Fruit fly (Drosophila melanogaster) whole organism, embryonic: Measurements from ENCODE around the gene CG31823.

ENCODE experiments used
- Ada2b ChIP-seq: fragments of 200-800 bp; sonication (Bioruptor generic); IDR thresholded peaks from 2 replicates; pipeline ENCODE4 v1.3.6; 2022; ENCODE audit warnings: missing biosample characterization, missing genetic modification characterization
- Atf-2 ChIP-seq: fragments of 200-800 bp; sonication (Bioruptor generic); optimal IDR thresholded peaks from 2 replicates; lab custom pipeline; 2016; ENCODE audit warnings: missing biosample characterization, missing genetic modification characterization
- Blimp-1 ChIP-seq: fragments of 200-800 bp; sonication (Bioruptor generic); optimal IDR thresholded peaks from 3 replicates; lab custom pipeline; 2018; ENCODE audit warnings: missing biosample characterization, missing genetic modification characterization, mild to moderate bottlenecking, moderate library complexity, missing genetic modification reagents
- CG10543 ChIP-seq: fragments of 200-800 bp; sonication (Bioruptor generic); optimal IDR thresholded peaks from 3 replicates; lab custom pipeline; 2017; ENCODE audit warnings: missing biosample characterization, mild to moderate bottlenecking, missing genetic modification characterization, moderate library complexity
- CG10565 ChIP-seq: fragments of 200-800 bp; sonication (Bioruptor generic); optimal IDR thresholded peaks from 3 replicates; lab custom pipeline; 2016; ENCODE audit warnings: missing biosample characterization, mild to moderate bottlenecking, missing genetic modification characterization
- CG10979 ChIP-seq: fragments of 200-800 bp; sonication (Bioruptor generic); optimal IDR thresholded peaks from 2 replicates; lab custom pipeline; 2018; ENCODE audit warnings: missing biosample characterization, mild to moderate bottlenecking, missing genetic modification characterization, moderate library complexity
- CG11456 ChIP-seq: fragments of 200-800 bp; sonication (Bioruptor generic); IDR thresholded peaks from 3 replicates; pipeline ENCODE4 v1.3.6; 2022; ENCODE audit warnings: missing biosample characterization, missing genetic modification characterization
- CG13287 ChIP-seq: fragments of 200-800 bp; sonication (Bioruptor generic); IDR thresholded peaks from 2 replicates; pipeline ENCODE4 v1.3.6; 2022; ENCODE audit warnings: missing biosample characterization, missing genetic modification characterization; ENCODE audit not compliant: partially characterized antibody
- CG13296 ChIP-seq: fragments of 200-800 bp; sonication (Bioruptor generic); optimal IDR thresholded peaks from 3 replicates; lab custom pipeline; 2018; ENCODE audit warnings: missing biosample characterization, mild to moderate bottlenecking, missing genetic modification characterization
- CG17568 ChIP-seq: fragments of 200-800 bp; sonication (Bioruptor generic); optimal IDR thresholded peaks from 2 replicates; lab custom pipeline; 2018; ENCODE audit warnings: missing biosample characterization, mild to moderate bottlenecking, missing genetic modification characterization, moderate library complexity
- CG18476 ChIP-seq: fragments of 200-800 bp; sonication (Bioruptor generic); optimal IDR thresholded peaks from 2 replicates; lab custom pipeline; 2016; ENCODE audit warnings: missing biosample characterization, mild to moderate bottlenecking, missing genetic modification characterization
- CG32532 ChIP-seq: fragments of 200-800 bp; sonication (Bioruptor generic); IDR thresholded peaks from 2 replicates; pipeline ENCODE4 v1.3.6; 2022; ENCODE audit warnings: missing biosample characterization, missing genetic modification characterization
- CG33213 ChIP-seq: fragments of 200-800 bp; sonication (Bioruptor generic); optimal IDR thresholded peaks from 3 replicates; lab custom pipeline; 2016; ENCODE audit warnings: missing biosample characterization, missing genetic modification characterization
- CG6683 ChIP-seq: fragments of 200-800 bp; sonication (Bioruptor generic); optimal IDR thresholded peaks from 2 replicates; lab custom pipeline; 2017; ENCODE audit warnings: missing biosample characterization, mild to moderate bottlenecking, missing genetic modification characterization, missing genetic modification reagents
- CG7987 ChIP-seq: fragments of 200-800 bp; sonication (Bioruptor generic); optimal IDR thresholded peaks from 2 replicates; lab custom pipeline; 2018; ENCODE audit warnings: missing biosample characterization, mild to moderate bottlenecking, missing genetic modification characterization, moderate library complexity
- CG8281 ChIP-seq: fragments of 200-800 bp; sonication (Bioruptor generic); optimal IDR thresholded peaks from 2 replicates; lab custom pipeline; 2018; ENCODE audit warnings: missing biosample characterization, mild to moderate bottlenecking, missing genetic modification characterization, moderate library complexity
- CG8765 ChIP-seq: fragments of 200-800 bp; sonication (Bioruptor generic); IDR thresholded peaks from 2 replicates; pipeline ENCODE4 v1.3.6; 2022; ENCODE audit warnings: missing biosample characterization, missing genetic modification characterization
- CG9727 ChIP-seq: fragments of 200-800 bp; sonication (Bioruptor generic); optimal IDR thresholded peaks from 3 replicates; lab custom pipeline; 2017; ENCODE audit warnings: missing biosample characterization, mild to moderate bottlenecking, missing genetic modification characterization
- Chrac-16 ChIP-seq: fragments of 200-800 bp; sonication (Bioruptor generic); optimal IDR thresholded peaks from 3 replicates; lab custom pipeline; 2016; ENCODE audit warnings: missing biosample characterization, missing genetic modification characterization
- D ChIP-seq, 2 experiments: fragments of 200-800 bp in 1 of 2; fragments of >200 bp in 1 of 2; sonication (Bioruptor generic) in 1 of 2; optimal IDR thresholded peaks; 2 replicates in 1 of 2; 3 replicates in 1 of 2; lab custom pipeline; 2017; ENCODE audit warnings: mild to moderate bottlenecking in 1 of 2, missing biosample characterization in 1 of 2, missing genetic modification characterization in 1 of 2, missing genetic modification reagents in 1 of 2
- Dek ChIP-seq: fragments of 200-800 bp; sonication (Bioruptor generic); optimal IDR thresholded peaks from 3 replicates; lab custom pipeline; 2019; ENCODE audit warnings: missing biosample characterization, mild to moderate bottlenecking, missing genetic modification characterization, moderate library complexity
- Ets65A ChIP-seq: fragments of 200-800 bp; sonication (Bioruptor generic); peaks from one replicate; lab custom pipeline; 2016; ENCODE audit warnings: missing biosample characterization, missing genetic modification characterization
- HLH54F ChIP-seq: fragments of 200-800 bp; sonication (Bioruptor generic); optimal IDR thresholded peaks from 3 replicates; lab custom pipeline; 2016; ENCODE audit warnings: missing biosample characterization, missing genetic modification characterization
- MESR4 ChIP-seq: fragments of 200-800 bp; sonication (Bioruptor generic); optimal IDR thresholded peaks from 2 replicates; lab custom pipeline; 2018; ENCODE audit warnings: missing biosample characterization, mild to moderate bottlenecking, missing genetic modification characterization, moderate library complexity
- Myb ChIP-seq: fragments of 200-800 bp; sonication (Bioruptor generic); optimal IDR thresholded peaks from 2 replicates; lab custom pipeline; 2016; ENCODE audit warnings: missing biosample characterization, missing genetic modification characterization
- Pdp1 ChIP-seq, 2 experiments: fragments of 200-800 bp; sonication (Bioruptor generic); optimal IDR thresholded peaks; 3 replicates each; lab custom pipeline; 2016; ENCODE audit warnings: missing biosample characterization in 2 of 2, missing genetic modification characterization in 2 of 2, mild to moderate bottlenecking in 1 of 2, moderate library complexity in 1 of 2
- Usf ChIP-seq: fragments of 200-800 bp; sonication (Bioruptor generic); optimal IDR thresholded peaks from 2 replicates; lab custom pipeline; 2017; ENCODE audit warnings: missing genotype, missing biosample characterization, missing genetic modification characterization
- chinmo ChIP-seq: fragments of 200-800 bp; sonication (Bioruptor generic); IDR thresholded peaks from 4 replicates; pipeline ENCODE4 v1.3.6; 2022; ENCODE audit warnings: missing biosample characterization, missing genetic modification characterization; ENCODE audit not compliant: partially characterized antibody
- ci ChIP-seq: fragments of 200-800 bp; sonication (Bioruptor generic); IDR thresholded peaks from 3 replicates; pipeline ENCODE4 v1.3.6; 2022; ENCODE audit warnings: missing biosample characterization, missing genetic modification characterization
- ems ChIP-seq: fragments of 200-800 bp; sonication (Bioruptor generic); optimal IDR thresholded peaks from 3 replicates; lab custom pipeline; 2016; ENCODE audit warnings: missing biosample characterization, missing genetic modification characterization
- fd64A ChIP-seq: fragments of 200-800 bp; sonication (Bioruptor generic); optimal IDR thresholded peaks from 3 replicates; lab custom pipeline; 2018; ENCODE audit warnings: missing biosample characterization, mild to moderate bottlenecking, missing genetic modification characterization
- ftz-f1 ChIP-seq: fragments of 200-800 bp; sonication (Bioruptor generic); optimal IDR thresholded peaks from 2 replicates; lab custom pipeline; 2016; ENCODE audit warnings: missing biosample characterization, missing genetic modification characterization
- gem ChIP-seq: fragments of 200-800 bp; sonication (Bioruptor generic); optimal IDR thresholded peaks from 2 replicates; lab custom pipeline; 2019; ENCODE audit warnings: missing biosample characterization, mild to moderate bottlenecking, missing genetic modification characterization, moderate library complexity
- gro ChIP-seq: fragments of 200-800 bp; sonication (Bioruptor generic); optimal IDR thresholded peaks from 2 replicates; lab custom pipeline; 2016; ENCODE audit warnings: missing biosample characterization, missing genetic modification characterization
- ind ChIP-seq: fragments of 200-800 bp; sonication (Bioruptor generic); optimal IDR thresholded peaks from 3 replicates; lab custom pipeline; 2016; ENCODE audit warnings: missing biosample characterization, missing genetic modification characterization
- jing ChIP-seq: fragments of 200-800 bp; sonication (Bioruptor generic); optimal IDR thresholded peaks from 2 replicates; lab custom pipeline; 2018; ENCODE audit warnings: missing biosample characterization, mild to moderate bottlenecking, missing genetic modification characterization
- kah ChIP-seq: fragments of 200-800 bp; sonication (Bioruptor generic); optimal IDR thresholded peaks from 2 replicates; lab custom pipeline; 2018; ENCODE audit warnings: missing biosample characterization, mild to moderate bottlenecking, missing genetic modification characterization
- klu ChIP-seq: fragments of 200-800 bp; sonication (Bioruptor generic); IDR thresholded peaks from 2 replicates; pipeline ENCODE4 v1.3.6; 2022; ENCODE audit warnings: missing biosample characterization, missing genetic modification characterization
- knrl ChIP-seq: fragments of 200-800 bp; sonication (Bioruptor generic); IDR thresholded peaks from 3 replicates; pipeline ENCODE4 v1.3.6; 2022; ENCODE audit warnings: missing biosample characterization, missing genetic modification characterization; ENCODE audit not compliant: partially characterized antibody
- lab ChIP-seq: fragments of 200-800 bp; sonication (Bioruptor generic); optimal IDR thresholded peaks from 3 replicates; lab custom pipeline; 2017; ENCODE audit warnings: missing biosample characterization, missing genetic modification characterization, mild to moderate bottlenecking, moderate library complexity, missing genetic modification reagents
- lov ChIP-seq, 2 experiments: fragments of 200-800 bp in 1 of 2; fragments of >200 bp in 1 of 2; sonication (Bioruptor generic) in 1 of 2; IDR thresholded peaks in 1 of 2; optimal IDR thresholded peaks in 1 of 2; 2 replicates in 1 of 2; 3 replicates in 1 of 2; pipeline versions ENCODE4 v1.3.6 to Lab custom; 2017 to 2022; ENCODE audit warnings: missing biosample characterization in 1 of 2, missing genetic modification characterization in 1 of 2
- nom ChIP-seq: fragments of 200-800 bp; sonication (Bioruptor generic); optimal IDR thresholded peaks from 2 replicates; lab custom pipeline; 2017; ENCODE audit warnings: missing biosample characterization, missing genetic modification characterization, mild to moderate bottlenecking, moderate library complexity, missing genetic modification reagents
- oc ChIP-seq: fragments of 200-800 bp; sonication (Bioruptor generic); optimal IDR thresholded peaks from 2 replicates; lab custom pipeline; 2018; ENCODE audit warnings: missing biosample characterization, mild to moderate bottlenecking, missing genetic modification characterization, moderate library complexity
- salm ChIP-seq: fragments of 200-800 bp; sonication (Bioruptor generic); optimal IDR thresholded peaks from 2 replicates; lab custom pipeline; 2018; ENCODE audit warnings: missing biosample characterization, mild to moderate bottlenecking, missing genetic modification characterization
- sna ChIP-seq: fragments of 200-800 bp; sonication (Bioruptor generic); IDR thresholded peaks from 2 replicates; pipeline ENCODE4 v1.3.6; 2022; ENCODE audit warnings: missing biosample characterization, missing genetic modification characterization; ENCODE audit not compliant: partially characterized antibody
- vfl ChIP-seq: fragments of 200-800 bp; sonication (Bioruptor generic); optimal IDR thresholded peaks from 2 replicates; lab custom pipeline; 2016; ENCODE audit warnings: missing biosample characterization, missing genetic modification characterization

Gene CG31823

DNA sequence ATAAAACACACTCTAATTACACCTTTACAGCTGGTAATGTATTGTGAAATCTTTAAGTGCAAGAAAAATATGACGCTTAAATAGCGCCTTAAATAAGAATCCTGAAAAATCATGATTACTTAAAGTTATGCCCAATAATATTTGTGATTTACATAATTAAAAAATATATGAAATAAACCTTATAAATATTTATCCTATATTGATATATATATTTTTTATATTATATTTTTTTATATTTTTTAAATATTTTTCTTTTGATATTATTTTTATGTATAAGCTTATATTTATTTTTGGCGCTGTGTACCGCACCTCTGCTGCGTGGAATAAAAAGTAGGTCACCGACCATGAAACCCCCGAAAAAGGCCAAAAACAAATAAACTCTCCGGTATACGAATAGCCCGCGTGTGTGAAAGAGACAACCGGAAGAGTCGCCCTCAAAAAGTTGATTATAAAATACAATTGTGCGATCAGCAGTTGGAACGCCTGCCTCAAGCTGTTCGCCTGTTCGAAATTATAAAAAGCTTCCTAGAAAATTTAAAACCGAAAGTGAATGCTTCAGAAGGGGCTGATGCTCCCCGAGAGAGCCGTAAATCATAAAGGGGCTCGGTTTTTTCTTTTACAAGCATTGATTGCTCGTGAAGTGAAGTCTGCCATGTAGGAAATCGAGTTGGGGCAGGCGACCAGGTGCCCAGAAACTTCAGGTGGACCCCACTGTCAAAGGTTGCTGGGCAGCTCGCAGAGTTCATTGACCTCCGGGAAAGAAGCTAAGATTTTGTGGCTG, 8.4 kb upstream of the CG31823 start (continued):
- TF ChIP-seq CG13296 (GFP tag; lab: Kevin White, UChicago) (peak; percentile 69), ftz-f1 (GFP tag; lab: Kevin White, UChicago) (peak; percentile 99), Chrac-16 (no peak), CG33213 (GFP tag; lab: Kevin White, UChicago) (peak; percentile 4), salm (tag; lab: Kevin White, UChicago) (peak; percentile 55), MESR4 (GFP tag; lab: Kevin White, UChicago) (no peak), CG18476 (GFP tag; lab: Kevin White, UChicago) (peak; percentile 12), D (optimal IDR thresholded peaks at IDR 0.05; lab: Kevin White, UChicago) (no peak), D (GFP tag; optimal IDR thresholded peaks at IDR 0.05; lab: Kevin White, UChicago) (peak; percentile 37), fd64A (GFP tag; lab: Kevin White, UChicago) (no peak), lab (GFP tag; lab: Kevin White, UChicago) (peak; percentile 56), kah (GFP tag; lab: Kevin White, UChicago) (peak; percentile 40), ems (GFP tag; lab: Kevin White, UChicago) (no peak), CG17568 (GFP tag; lab: Kevin White, UChicago) (peak; percentile 42), ci (GFP tag; lab: Robert Waterston, UW) (peak; percentile 75), CG10565 (no peak), CG11456 (no peak), Myb (GFP tag; lab: Kevin White, UChicago) (no peak), Pdp1 (GFP tag; optimal IDR thresholded peaks at IDR 0.05; lab: Kevin White, UChicago) (peak in 1 of 2 experiments; percentile 93), jing (GFP tag; lab: Kevin White, UChicago) (no peak), CG8281 (tag; lab: Kevin White, UChicago) (no peak), CG7987 (GFP tag; lab: Kevin White, UChicago) (peak; percentile 48), nom (GFP tag; lab: Kevin White, UChicago) (no peak), CG9727 (GFP tag; lab: Kevin White, UChicago) (peak; percentile 31), HLH54F (GFP tag; lab: Kevin White, UChicago) (no peak), chinmo (GFP tag; lab: Robert Waterston, UW) (peak; percentile 98), CG8765 (GFP tag; lab: Robert Waterston, UW) (no peak), Usf (GFP tag; lab: Kevin White, UChicago) (no peak), CG13287 (GFP tag; lab: Robert Waterston, UW) (peak; percentile 52; the same call in 1 of the 2 replicates), klu (GFP tag; lab: Robert Waterston, UW) (no peak), sna (GFP tag; lab: Robert Waterston, UW) (0 out of 2 replicates have a peak, but pooled peaks have one; percentile 37), gro (GFP tag; lab: Kevin White, UChicago) (peak; percentile 60), lov (optimal IDR thresholded peaks at IDR 0.05; lab: Kevin White, UChicago) (no peak), lov (GFP tag; IDR thresholded peaks at IDR 0.05; lab: Robert Waterston, UW) (0 out of 3 replicates have a peak, but pooled peaks have one; percentile 68), Dek (tag; lab: Kevin White, UChicago) (peak; percentile 42), ind (GFP tag; lab: Kevin White, UChicago) (peak; percentile 10), CG10979 (peak; percentile 73), CG32532 (GFP tag; lab: Robert Waterston, UW) (peak; percentile 25; the same call in 1 of the 2 replicates), gem (tag; lab: Kevin White, UChicago) (peak; percentile 87), oc (peak; percentile 22), Ada2b (GFP tag; lab: Robert Waterston, UW) (no peak), Atf-2 (GFP tag; lab: Kevin White, UChicago) (no peak), vfl (GFP tag; lab: Kevin White, UChicago) (no peak), Ets65A (peak; percentile 79), CG10543 (GFP tag; lab: Kevin White, UChicago) (peak; percentile 91), Blimp-1 (peak; percentile 100), CG6683 (GFP tag; lab: Kevin White, UChicago) (peak; percentile 9), knrl (GFP tag; lab: Robert Waterston, UW) (peak; percentile 35; the same call in 1 of the 3 replicates)
